Worm (Caenorhabditis elegans) whole organism, young adult: Measurements from ENCODE around the gene sft-4.

Experiments
- B0019.2 ChIP-seq: fragments of 200-800 bp; sonication (Bioruptor generic); conservative IDR thresholded peaks from 2 replicates; pipeline ENCODE4 v1.3.6; 2022; ENCODE audit warnings: missing genetic modification reagents, missing genetic modification characterization, missing compliant biosample characterization
- B0261.1 ChIP-seq: sonication (generic microtip); optimal IDR thresholded peaks from 2 replicates; lab custom pipeline; 2016; ENCODE audit warnings: mild to moderate bottlenecking, missing genetic modification characterization, moderate library complexity, missing compliant biosample characterization
- F10E7.11 ChIP-seq: sonication (generic microtip); optimal IDR thresholded peaks from 2 replicates; lab custom pipeline; 2017; ENCODE audit warnings: mild to moderate bottlenecking, missing genetic modification characterization, moderate library complexity, missing compliant biosample characterization
- F33H1.4 ChIP-seq: fragments of 200-800 bp; sonication (Bioruptor generic); IDR thresholded peaks from 2 replicates; pipeline ENCODE4 v1.3.6; 2022; ENCODE audit warnings: missing genetic modification reagents, missing genetic modification characterization, missing compliant biosample characterization
- F55B11.4 ChIP-seq: sonication (generic microtip); optimal IDR thresholded peaks from 2 replicates; lab custom pipeline; 2016; ENCODE audit warnings: missing compliant biosample characterization, missing genetic modification characterization, borderline replicate concordance; ENCODE audit not compliant: insufficient read depth
- F57C9.4 ChIP-seq: sonication (generic microtip); optimal IDR thresholded peaks from 2 replicates; lab custom pipeline; 2017; ENCODE audit warnings: mild to moderate bottlenecking, missing genetic modification characterization, missing compliant biosample characterization
- K11D2.4 ChIP-seq: fragments of 200-800 bp; sonication (Bioruptor generic); IDR thresholded peaks from 2 replicates; pipeline ENCODE4 v1.3.6; 2022; ENCODE audit warnings: missing genetic modification reagents, missing genetic modification characterization, missing compliant biosample characterization
- K12H6.12 ChIP-seq: fragments of 200-800 bp; sonication (Bioruptor generic); optimal IDR thresholded peaks from 2 replicates; lab custom pipeline; 2018; ENCODE audit warnings: mild to moderate bottlenecking, missing genetic modification characterization, missing compliant biosample characterization
- Y67H2A.10 ChIP-seq: fragments of 200-800 bp; sonication (Bioruptor generic); conservative IDR thresholded peaks from 2 replicates; pipeline ENCODE4 v1.3.6; 2022; ENCODE audit warnings: missing genetic modification reagents, missing genetic modification characterization, missing compliant biosample characterization
- athp-1 ChIP-seq: sonication (generic microtip); optimal IDR thresholded peaks from 2 replicates; lab custom pipeline; 2017; ENCODE audit warnings: mild to moderate bottlenecking, missing genetic modification characterization, missing compliant biosample characterization
- attf-5 ChIP-seq: fragments of 200-800 bp; sonication (Bioruptor generic); optimal IDR thresholded peaks from 2 replicates; lab custom pipeline; 2018; ENCODE audit warnings: mild to moderate bottlenecking, missing genetic modification characterization, missing compliant biosample characterization
- ceh-27 ChIP-seq: fragments of 200-800 bp; sonication (Bioruptor generic); optimal IDR thresholded peaks from 2 replicates; lab custom pipeline; 2018; ENCODE audit warnings: mild to moderate bottlenecking, missing genetic modification characterization, moderate library complexity, missing compliant biosample characterization
- die-1 ChIP-seq: sonication (generic microtip); optimal IDR thresholded peaks from 2 replicates; lab custom pipeline; 2016; ENCODE audit warnings: missing genotype, mild to moderate bottlenecking, missing genetic modification characterization, missing compliant biosample characterization
- dpff-1 ChIP-seq: sonication (generic microtip); optimal IDR thresholded peaks from 2 replicates; lab custom pipeline; 2017; ENCODE audit warnings: mild to moderate bottlenecking, missing genetic modification characterization, missing compliant biosample characterization
- dpl-1 ChIP-seq: fragments of 150-350 bp; optimal IDR thresholded peaks from 2 replicates; lab custom pipeline; 2014; ENCODE audit warnings: missing biosample characterization, missing genetic modification reagents, missing genetic modification characterization
- egrh-3 ChIP-seq: fragments of 200-800 bp; sonication (Bioruptor generic); IDR thresholded peaks from 2 replicates; pipeline ENCODE4 v1.3.6; 2022; ENCODE audit warnings: missing genetic modification reagents, missing genetic modification characterization, missing compliant biosample characterization
- ekl-4 ChIP-seq: fragments of 200-800 bp; sonication (Bioruptor generic); IDR thresholded peaks from 2 replicates; pipeline ENCODE4 v1.3.6; 2022; ENCODE audit warnings: missing genetic modification reagents, missing genetic modification characterization, missing compliant biosample characterization
- ets-4 ChIP-seq: fragments of 200-800 bp; sonication (Bioruptor generic); optimal IDR thresholded peaks from 2 replicates; lab custom pipeline; 2018; ENCODE audit warnings: mild to moderate bottlenecking, missing genetic modification characterization, missing compliant biosample characterization
- him-1 ChIP-seq: sonication (generic microtip); optimal IDR thresholded peaks from 2 replicates; lab custom pipeline; 2016; ENCODE audit warnings: missing genotype, missing genetic modification reagents, missing genetic modification characterization, missing compliant biosample characterization
- hlh-26 ChIP-seq: fragments of 200-800 bp; sonication (Bioruptor generic); conservative IDR thresholded peaks from 2 replicates; pipeline ENCODE4 v1.3.6; 2022; ENCODE audit warnings: missing genetic modification reagents, missing genetic modification characterization, missing compliant biosample characterization
- hmg-1.2 ChIP-seq: fragments of 200-800 bp; sonication (Bioruptor generic); IDR thresholded peaks from 2 replicates; pipeline ENCODE4 v1.3.6; 2022; ENCODE audit warnings: missing genetic modification reagents, missing genetic modification characterization, missing compliant biosample characterization
- hsf-1 ChIP-seq: fragments of 200-800 bp; sonication (Bioruptor generic); IDR thresholded peaks from 2 replicates; pipeline ENCODE4 v1.3.6; 2022; ENCODE audit warnings: missing genetic modification reagents, missing genetic modification characterization, missing compliant biosample characterization
- lag-1 ChIP-seq: fragments of 200-800 bp; sonication (Bioruptor generic); IDR thresholded peaks from 2 replicates; pipeline ENCODE4 v1.3.6; 2022; ENCODE audit warnings: missing genetic modification reagents, missing genetic modification characterization, missing compliant biosample characterization
- mcd-1 ChIP-seq: fragments of 200-800 bp; sonication (Bioruptor generic); IDR thresholded peaks from 2 replicates; pipeline ENCODE4 v1.3.6; 2022; ENCODE audit warnings: missing genetic modification reagents, missing genetic modification characterization, missing compliant biosample characterization
- mel-28 ChIP-seq: sonication (generic microtip); optimal IDR thresholded peaks from 2 replicates; lab custom pipeline; 2016; ENCODE audit warnings: borderline replicate concordance, mild to moderate bottlenecking, missing genetic modification characterization, missing compliant biosample characterization
- nhr-80 ChIP-seq: sonication (generic microtip); optimal IDR thresholded peaks from 2 replicates; lab custom pipeline; 2016; ENCODE audit warnings: missing genetic modification characterization, missing compliant biosample characterization
- nhr-90 ChIP-seq: sonication (generic microtip); optimal IDR thresholded peaks from 2 replicates; lab custom pipeline; 2016; ENCODE audit warnings: missing genotype, mild to moderate bottlenecking, missing genetic modification characterization, missing compliant biosample characterization
- repo-1 ChIP-seq: sonication (generic microtip); optimal IDR thresholded peaks from 2 replicates; lab custom pipeline; 2017; ENCODE audit warnings: mild to moderate bottlenecking, missing genetic modification characterization, missing compliant biosample characterization
- rpc-1 ChIP-seq, 2 experiments: fragments of 150-350 bp in 1 of 2; sonication (generic microtip) in 1 of 2; optimal IDR thresholded peaks; 2 replicates each; lab custom pipeline; 2014 to 2018; ENCODE audit warnings: missing biosample characterization in 1 of 2, missing genetic modification characterization in 1 of 2, missing genetic modification reagents in 1 of 2, missing genotype in 1 of 2
- sdz-38 ChIP-seq: sonication (generic microtip); optimal IDR thresholded peaks from 2 replicates; lab custom pipeline; 2016; ENCODE audit warnings: missing genotype, missing genetic modification characterization, missing compliant biosample characterization
- sea-2 ChIP-seq: fragments of 200-800 bp; sonication (Bioruptor generic); IDR thresholded peaks from 2 replicates; pipeline ENCODE4 v1.3.6; 2022; ENCODE audit warnings: missing genetic modification characterization, missing compliant biosample characterization
- snpc-1.1 ChIP-seq: sonication (generic microtip); optimal IDR thresholded peaks from 2 replicates; lab custom pipeline; 2017; ENCODE audit warnings: missing genetic modification characterization, mild to moderate bottlenecking, missing compliant biosample characterization, antibody characterized with exemption, moderate library complexity, missing genotype, missing genetic modification reagents; ENCODE audit not compliant: insufficient read depth
- tbx-9 ChIP-seq: sonication (generic microtip); optimal IDR thresholded peaks from 2 replicates; lab custom pipeline; 2016; ENCODE audit warnings: borderline replicate concordance, missing genetic modification characterization, inconsistent platforms, missing compliant biosample characterization
- tlf-1 ChIP-seq: fragments of 200-800 bp; sonication (Bioruptor generic); optimal IDR thresholded peaks from 2 replicates; lab custom pipeline; 2018; ENCODE audit warnings: mild to moderate bottlenecking, missing genetic modification characterization, missing compliant biosample characterization
- xnd-1 ChIP-seq: sonication (generic microtip); optimal IDR thresholded peaks from 2 replicates; lab custom pipeline; 2016; ENCODE audit warnings: missing genotype, missing genetic modification reagents, missing genetic modification characterization, missing compliant biosample characterization
- zfh-2 ChIP-seq: fragments of 200-800 bp; sonication (Bioruptor generic); conservative IDR thresholded peaks from 2 replicates; pipeline ENCODE4 v1.3.6; 2022; ENCODE audit warnings: missing genetic modification reagents, missing genetic modification characterization, missing compliant biosample characterization
- ztf-18 ChIP-seq: sonication (generic microtip); optimal IDR thresholded peaks from 2 replicates; lab custom pipeline; 2016; ENCODE audit warnings: missing genotype, mild to moderate bottlenecking, missing genetic modification characterization, missing compliant biosample characterization
- ztf-6 ChIP-seq: fragments of 200-800 bp; sonication (Bioruptor generic); IDR thresholded peaks from 2 replicates; pipeline ENCODE4 v1.3.6; 2022; ENCODE audit warnings: missing genetic modification reagents, missing genetic modification characterization, missing compliant biosample characterization

Gene sft-4

DNA sequence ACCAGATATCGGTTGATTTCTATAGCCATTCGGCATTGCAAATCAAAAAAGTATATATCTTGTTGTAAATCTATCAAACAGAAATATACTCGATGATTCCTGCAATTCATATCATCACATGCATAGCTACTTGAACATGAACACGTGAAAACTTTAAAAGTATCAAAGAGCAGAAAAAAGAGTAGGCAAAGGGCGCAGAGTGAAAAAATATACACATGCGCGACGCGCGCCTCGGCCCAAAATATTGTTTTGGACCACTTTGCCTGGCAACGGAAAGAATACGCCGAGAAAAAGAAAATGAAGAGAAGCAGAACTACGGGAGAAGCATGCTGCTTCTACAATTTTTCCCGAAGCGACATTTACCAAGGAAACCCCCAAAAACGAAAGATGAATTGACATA, 9.9 kb downstream of the sft-4 start, which contains the start of gene C54H2.4:
Gene C54H2.4 (minus strand): TSS at position 101 of the 400 bp plus-strand sequence.
- TF ChIP-seq F10E7.11 (no peak), B0019.2 (GFP tag; lab: Robert Waterston, UW) (no peak), sdz-38 (tag; lab: Kevin White, UChicago) (no peak), attf-5 (GFP tag; lab: Kevin White, UChicago) (no peak), hsf-1 (GFP tag; lab: Robert Waterston, UW) (no peak), mel-28 (tag; lab: Kevin White, UChicago) (no peak), ceh-27 (GFP tag; lab: Kevin White, UChicago) (no peak), xnd-1 (tag; lab: Kevin White, UChicago) (no peak)

- TF ChIP-seq mel-28 (tag; lab: Kevin White, UChicago) (no peak), F57C9.4 (tag; lab: Kevin White, UChicago) (no peak), repo-1 (tag; lab: Kevin White, UChicago) (no peak), ekl-4 (no peak), K12H6.12 (peak; percentile 4), hlh-26 (GFP tag; lab: Robert Waterston, UW) (no peak), Y67H2A.10 (GFP tag; lab: Robert Waterston, UW) (no peak), hmg-1.2 (peak; percentile 50; the same call in 1 of the 2 replicates)
Measured at ce11 chrX:5764739-5765138, 15.8 kb downstream of the sft-4 start.

- TF ChIP-seq ceh-27 (GFP tag; lab: Kevin White, UChicago) (peak; percentile 70), snpc-1.1 (no peak), egrh-3 (GFP tag; lab: Robert Waterston, UW) (peak; percentile 33; the same call in 1 of the 2 replicates), ztf-18 (peak; percentile 34), attf-5 (GFP tag; lab: Kevin White, UChicago) (peak; percentile 27), lag-1 (GFP tag; lab: Robert Waterston, UW) (no peak), mcd-1 (GFP tag; lab: Robert Waterston, UW) (peak; percentile 72; the same call in 1 of the 2 replicates), zfh-2 (no peak; the same call in 1 of the 2 replicates), hmg-1.2 (peak; percentile 40; the same call in 1 of the 2 replicates), K11D2.4 (GFP tag; lab: Robert Waterston, UW) (0 out of 2 replicates have a peak, but pooled peaks have one; percentile 21), nhr-80 (tag; lab: Kevin White, UChicago) (peak; percentile 57)
Measured at ce11 chrX:5763904-5764303, 16.6 kb downstream of the sft-4 start.

DNA sequence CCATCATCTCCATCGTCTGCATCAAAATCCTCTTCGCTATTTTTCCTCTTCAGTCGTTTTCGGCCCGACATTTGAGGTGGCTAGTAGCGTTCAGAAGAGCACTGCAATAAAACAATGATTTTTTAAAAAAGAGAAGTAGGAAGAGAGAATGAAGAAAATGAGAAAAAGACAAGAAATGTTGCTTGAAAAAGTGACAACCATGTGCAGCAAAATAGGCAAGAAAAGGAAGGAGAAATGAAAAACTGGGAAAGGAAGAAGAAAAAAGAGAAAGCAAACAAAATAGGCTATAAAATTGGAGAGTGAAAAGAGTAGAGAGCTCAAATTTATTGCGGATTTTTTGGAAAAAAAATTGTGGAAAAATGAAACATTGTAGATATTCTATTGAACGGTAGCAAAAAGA, 17.2 kb downstream of the sft-4 start, which contains the start of gene tag-294:
Gene tag-294 (minus strand): TSS at position 101 of the 400 bp plus-strand sequence.
- TF ChIP-seq F33H1.4 (GFP tag; lab: Robert Waterston, UW) (no peak), sea-2 (GFP tag; lab: Robert Waterston, UW) (no peak), rpc-1 (optimal IDR thresholded peaks at IDR 0.05; lab: Kevin White, UChicago) (no peak), rpc-1 (tag; optimal IDR thresholded peaks at IDR 0.05; lab: Kevin White, UChicago) (no peak), die-1 (tag; lab: Kevin White, UChicago) (no peak), tbx-9 (tag; lab: Kevin White, UChicago) (no peak), F55B11.4 (tag; lab: Kevin White, UChicago) (no peak), him-1 (tag; lab: Kevin White, UChicago) (no peak), dpff-1 (tag; lab: Kevin White, UChicago) (no peak), ztf-6 (no peak), athp-1 (no peak), dpl-1 (GFP tag; lab: Kevin White, UChicago) (no peak), ets-4 (GFP tag; lab: Kevin White, UChicago) (no peak), tlf-1 (no peak), B0261.1 (no peak), nhr-90 (tag; lab: Kevin White, UChicago) (no peak), lag-1 (GFP tag; lab: Robert Waterston, UW) (no peak)
- TF ChIP-seq, all 124 proteins: peak for 0
